Worm (Caenorhabditis elegans) whole organism, L2 larva: ENCODE results near the gene Y39B6A.10.

Experiments used
- C34F6.9 ChIP-seq: fragments of 150-350 bp; optimal IDR thresholded peaks from 2 replicates; lab custom pipeline; 2014; ENCODE audit warnings: missing biosample characterization, missing genetic modification characterization
- F13H6.1 ChIP-seq: sonication (generic microtip); optimal IDR thresholded peaks from 2 replicates; lab custom pipeline; 2016; ENCODE audit warnings: missing genetic modification characterization, missing compliant biosample characterization
- Y55F3AM.14 ChIP-seq: fragments of 200-800 bp; sonication (Bioruptor generic); optimal IDR thresholded peaks from 2 replicates; lab custom pipeline; 2018; ENCODE audit warnings: mild to moderate bottlenecking, missing genetic modification characterization, missing compliant biosample characterization
- ZK546.5 ChIP-seq: sonication (generic microtip); optimal IDR thresholded peaks from 2 replicates; lab custom pipeline; 2017; ENCODE audit warnings: missing biosample characterization, missing genetic modification characterization
- alr-1 ChIP-seq: fragments of 150-350 bp; optimal IDR thresholded peaks from 2 replicates; lab custom pipeline; 2014; ENCODE audit warnings: missing biosample characterization, missing genetic modification characterization
- aly-2 ChIP-seq: fragments of 150-350 bp; optimal IDR thresholded peaks from 2 replicates; lab custom pipeline; 2014; ENCODE audit warnings: missing biosample characterization, missing genetic modification characterization
- ama-1 ChIP-seq: fragments of 150-350 bp; optimal IDR thresholded peaks from 2 replicates; lab custom pipeline; 2018; ENCODE audit warnings: inconsistent platforms
- blmp-1 ChIP-seq: sonication (generic microtip); optimal IDR thresholded peaks from 2 replicates; lab custom pipeline; 2017; ENCODE audit warnings: missing genetic modification characterization, mild to moderate bottlenecking, missing compliant biosample characterization, antibody characterized with exemption, moderate library complexity; ENCODE audit not compliant: insufficient read depth
- ceh-16 ChIP-seq: fragments of 150-350 bp; optimal IDR thresholded peaks from 2 replicates; lab custom pipeline; 2014; ENCODE audit warnings: missing biosample characterization, missing genetic modification characterization
- ceh-82 ChIP-seq: fragments of 150-350 bp; optimal IDR thresholded peaks from 2 replicates; lab custom pipeline; 2014; ENCODE audit warnings: missing biosample characterization, missing genetic modification characterization
- crh-2 ChIP-seq: sonication (generic microtip); optimal IDR thresholded peaks from 2 replicates; lab custom pipeline; 2017; ENCODE audit warnings: missing biosample characterization, missing genetic modification characterization
- dmd-4 ChIP-seq: sonication (generic microtip); optimal IDR thresholded peaks from 2 replicates; lab custom pipeline; 2017; ENCODE audit warnings: missing biosample characterization, missing genetic modification characterization
- elt-1 ChIP-seq: fragments of 150-350 bp; optimal IDR thresholded peaks from 2 replicates; lab custom pipeline; 2014; ENCODE audit warnings: missing biosample characterization, missing genetic modification characterization
- elt-3 ChIP-seq: sonication (generic microtip); optimal IDR thresholded peaks from 2 replicates; lab custom pipeline; 2017; ENCODE audit warnings: missing biosample characterization, missing genetic modification characterization
- fos-1 ChIP-seq: fragments of 150-350 bp; optimal IDR thresholded peaks from 2 replicates; lab custom pipeline; 2014; ENCODE audit warnings: missing biosample characterization, missing genetic modification characterization
- gmeb-1 ChIP-seq: fragments of 150-350 bp; optimal IDR thresholded peaks from 2 replicates; lab custom pipeline; 2014; ENCODE audit warnings: missing biosample characterization, missing genetic modification characterization
- lin-11 ChIP-seq: fragments of 150-350 bp; sonication (generic microtip); optimal IDR thresholded peaks from 2 replicates; lab custom pipeline; 2014; ENCODE audit warnings: missing biosample characterization, missing genetic modification characterization, inconsistent platforms, mixed read lengths
- lin-13 ChIP-seq: fragments of 150-350 bp; optimal IDR thresholded peaks from 2 replicates; lab custom pipeline; 2014; ENCODE audit warnings: missing biosample characterization, missing genetic modification reagents, missing genetic modification characterization
- lsy-2 ChIP-seq, 2 experiments: fragments of 150-350 bp in 1 of 2; sonication (generic microtip) in 1 of 2; optimal IDR thresholded peaks; 2 replicates each; lab custom pipeline; 2014 to 2017; ENCODE audit warnings: missing biosample characterization in 2 of 2, missing genetic modification characterization in 2 of 2
- mab-5 ChIP-seq: fragments of 150-350 bp; optimal IDR thresholded peaks from 2 replicates; lab custom pipeline; 2014; ENCODE audit warnings: missing biosample characterization, missing genetic modification characterization
- mbf-1 ChIP-seq: sonication (generic microtip); optimal IDR thresholded peaks from 2 replicates; lab custom pipeline; 2017; ENCODE audit warnings: missing biosample characterization, missing genetic modification characterization
- mdl-1 ChIP-seq, 2 experiments: fragments of 150-350 bp in 1 of 2; sonication (generic microtip) in 1 of 2; optimal IDR thresholded peaks; 2 replicates each; lab custom pipeline; 2017; ENCODE audit warnings: missing biosample characterization in 2 of 2, missing genetic modification characterization in 2 of 2
- nhr-10 ChIP-seq: sonication (generic microtip); optimal IDR thresholded peaks from 2 replicates; lab custom pipeline; 2017; ENCODE audit warnings: missing biosample characterization, missing genetic modification characterization
- nhr-11 ChIP-seq: fragments of 150-350 bp; optimal IDR thresholded peaks from 2 replicates; lab custom pipeline; 2014; ENCODE audit warnings: missing biosample characterization, missing genetic modification characterization
- nhr-12 ChIP-seq: fragments of 150-350 bp; optimal IDR thresholded peaks from 2 replicates; lab custom pipeline; 2014; ENCODE audit warnings: missing biosample characterization, missing genetic modification characterization
- nhr-129 ChIP-seq: fragments of 150-350 bp; optimal IDR thresholded peaks from 2 replicates; lab custom pipeline; 2014; ENCODE audit warnings: missing biosample characterization, missing genetic modification characterization
- nhr-21 ChIP-seq: fragments of 150-350 bp; optimal IDR thresholded peaks from 2 replicates; lab custom pipeline; 2014; ENCODE audit warnings: missing biosample characterization, missing genetic modification characterization
- nhr-23 ChIP-seq: fragments of 150-350 bp; optimal IDR thresholded peaks from 2 replicates; lab custom pipeline; 2014; ENCODE audit warnings: missing biosample characterization, missing genetic modification reagents, missing genetic modification characterization
- nhr-237 ChIP-seq: fragments of 150-350 bp; optimal IDR thresholded peaks from 2 replicates; lab custom pipeline; 2014; ENCODE audit warnings: missing biosample characterization, missing genetic modification characterization
- nhr-6 ChIP-seq: fragments of 150-350 bp; optimal IDR thresholded peaks from 2 replicates; lab custom pipeline; 2014; ENCODE audit warnings: missing biosample characterization, missing genetic modification characterization
- nhr-77 ChIP-seq: fragments of 150-350 bp; optimal IDR thresholded peaks from 2 replicates; lab custom pipeline; 2014; ENCODE audit warnings: missing biosample characterization, missing genetic modification characterization
- peb-1 ChIP-seq: fragments of 150-350 bp; optimal IDR thresholded peaks from 2 replicates; lab custom pipeline; 2014; ENCODE audit warnings: missing biosample characterization, missing genetic modification characterization
- sem-4 ChIP-seq: fragments of 150-350 bp; optimal IDR thresholded peaks from 2 replicates; lab custom pipeline; 2014; ENCODE audit warnings: missing biosample characterization, missing genetic modification reagents, missing genetic modification characterization
- sma-3 ChIP-seq: sonication (generic microtip); optimal IDR thresholded peaks from 2 replicates; lab custom pipeline; 2016; ENCODE audit warnings: missing genetic modification reagents, missing genetic modification characterization, missing compliant biosample characterization
- sma-9 ChIP-seq, 2 experiments: fragments of 150-350 bp in 1 of 2; sonication (generic microtip) in 1 of 2; optimal IDR thresholded peaks; 2 replicates each; lab custom pipeline; 2014 to 2016; ENCODE audit warnings: missing genetic modification characterization in 2 of 2, mild to moderate bottlenecking in 1 of 2, missing biosample characterization in 1 of 2, missing compliant biosample characterization in 1 of 2, missing genetic modification reagents in 1 of 2, moderate library complexity in 1 of 2
- snpc-4 ChIP-seq: fragments of 150-350 bp; optimal IDR thresholded peaks from 2 replicates; lab custom pipeline; 2014; ENCODE audit warnings: missing biosample characterization, missing genetic modification characterization
- unc-39 ChIP-seq: fragments of 150-350 bp; optimal IDR thresholded peaks from 2 replicates; lab custom pipeline; 2014; ENCODE audit warnings: missing biosample characterization, missing genetic modification characterization
- unc-55 ChIP-seq: fragments of 150-350 bp; sonication (generic microtip); optimal IDR thresholded peaks from 3 replicates; lab custom pipeline; 2014; ENCODE audit warnings: missing biosample characterization, missing genetic modification reagents, missing genetic modification characterization
- unc-62 ChIP-seq: fragments of 150-350 bp; optimal IDR thresholded peaks from 2 replicates; lab custom pipeline; 2014; ENCODE audit warnings: missing biosample characterization, missing genetic modification reagents, missing genetic modification characterization
- zag-1 ChIP-seq: fragments of 150-350 bp; optimal IDR thresholded peaks from 2 replicates; lab custom pipeline; 2014; ENCODE audit warnings: missing biosample characterization, missing genetic modification characterization
- ztf-1 ChIP-seq: fragments of 200-800 bp; sonication (Bioruptor generic); conservative IDR thresholded peaks from 2 replicates; pipeline ENCODE4 v1.3.6; 2022; ENCODE audit warnings: missing genetic modification characterization, missing compliant biosample characterization
- ztf-11 ChIP-seq: sonication (generic microtip); optimal IDR thresholded peaks from 2 replicates; lab custom pipeline; 2017; ENCODE audit warnings: missing biosample characterization, missing genetic modification characterization
- ztf-4 ChIP-seq: fragments of 150-350 bp; optimal IDR thresholded peaks from 2 replicates; lab custom pipeline; 2014; ENCODE audit warnings: missing biosample characterization, missing genetic modification characterization

Y39B6A.10 gene

DNA sequence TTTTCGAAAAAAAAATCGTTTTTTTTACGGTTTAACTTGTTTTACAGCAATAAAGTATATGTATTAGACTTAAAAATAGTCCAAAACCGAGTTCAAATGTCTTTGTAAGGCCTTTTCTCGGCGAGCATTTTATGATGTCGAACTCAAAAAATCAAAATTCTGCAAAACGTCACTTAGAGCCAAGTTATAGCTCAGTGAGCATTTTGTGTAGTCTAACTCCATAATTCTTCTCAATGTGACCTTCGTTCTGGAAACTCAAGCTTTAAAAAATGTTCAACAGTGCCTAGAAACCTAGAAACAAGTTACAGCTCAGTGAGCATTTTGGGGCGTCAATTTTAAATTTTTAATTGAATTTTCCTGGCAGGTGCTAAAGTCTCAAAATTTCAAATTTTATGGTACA, 42.3 kb upstream of the Y39B6A.10 start:
- no peak for TF ChIP-seq ztf-11 (tag; lab: Kevin White, UChicago)
- no peak for TF ChIP-seq ceh-16
- TF ChIP-seq nhr-21 (tag; lab: Kevin White, UChicago): no peak
- no peak for TF ChIP-seq gmeb-1 (tag; lab: Kevin White, UChicago)
- TF ChIP-seq nhr-23 (tag; lab: Kevin White, UChicago): no peak

- TF ChIP-seq lin-13 (GFP tag; lab: Kevin White, UChicago): no peak
- no peak for TF ChIP-seq mbf-1 (tag; lab: Kevin White, UChicago)
Observed at ce11 chrV:19174626-19175025, 41.2 kb upstream of the Y39B6A.10 start, which contains the start of gene hot-2. hot-2 (plus strand) TSS chrV:19174759.

- TF ChIP-seq gmeb-1 (tag; lab: Kevin White, UChicago) (peak; percentile 77), sma-3 (peak; percentile 72), lin-13 (GFP tag; lab: Kevin White, UChicago) (peak; percentile 16), dmd-4 (tag; lab: Kevin White, UChicago) (no peak), F13H6.1 (tag; lab: Kevin White, UChicago) (peak; percentile 74), nhr-10 (tag; lab: Kevin White, UChicago) (no peak), nhr-77 (no peak), nhr-23 (tag; lab: Kevin White, UChicago) (no peak), nhr-12 (no peak), lsy-2 (tag; optimal IDR thresholded peaks at IDR 0.05; lab: Kevin White, UChicago) (peak in 1 of 2 experiments; percentile 42), unc-62 (GFP tag; lab: Kevin White, UChicago) (no peak), crh-2 (tag; lab: Kevin White, UChicago) (peak; percentile 99), ama-1 (lab: Kevin White, UChicago) (no peak), ztf-1 (GFP tag; lab: Robert Waterston, UW) (no peak), peb-1 (tag; lab: Kevin White, UChicago) (no peak), nhr-129 (tag; lab: Kevin White, UChicago) (peak; percentile 58), elt-1 (no peak), fos-1 (tag; lab: Kevin White, UChicago) (peak; percentile 98), mbf-1 (tag; lab: Kevin White, UChicago) (no peak), mdl-1 (tag; optimal IDR thresholded peaks at IDR 0.05; lab: Kevin White, UChicago) (peak in 1 of 2 experiments; percentile 13), nhr-237 (tag; lab: Kevin White, UChicago) (no peak), lin-11 (no peak), snpc-4 (tag; lab: Kevin White, UChicago) (no peak), nhr-21 (tag; lab: Kevin White, UChicago) (no peak), ztf-4 (tag; lab: Kevin White, UChicago) (no peak), mab-5 (tag; lab: Kevin White, UChicago) (no peak), unc-55 (GFP tag; lab: Kevin White, UChicago) (peak; percentile 12), sma-9 (GFP tag; optimal IDR thresholded peaks at IDR 0.05; lab: Kevin White, UChicago) (no peak), sma-9 (tag; optimal IDR thresholded peaks at IDR 0.05; lab: Kevin White, UChicago) (no peak), Y55F3AM.14 (GFP tag; lab: Kevin White, UChicago) (no peak), ZK546.5 (tag; lab: Kevin White, UChicago) (no peak), nhr-11 (tag; lab: Kevin White, UChicago) (no peak), aly-2 (no peak), ceh-82 (no peak), alr-1 (tag; lab: Kevin White, UChicago) (no peak), sem-4 (tag; lab: Kevin White, UChicago) (no peak), elt-3 (tag; lab: Kevin White, UChicago) (no peak), ceh-16 (no peak), zag-1 (tag; lab: Kevin White, UChicago) (no peak), C34F6.9 (tag; lab: Kevin White, UChicago) (no peak), blmp-1 (tag; lab: Kevin White, UChicago) (no peak), unc-39 (no peak), nhr-6 (tag; lab: Kevin White, UChicago) (no peak)
Observed at ce11 chrV:19158664-19159063, 25.3 kb upstream of the Y39B6A.10 start, which contains the start of gene Y39B6A.5. Y39B6A.5 (minus strand) TSS chrV:19158877.
